Worm (Caenorhabditis elegans): ENCODE data around the gene ZK688.11.

Gene ZK688.11

DNA sequence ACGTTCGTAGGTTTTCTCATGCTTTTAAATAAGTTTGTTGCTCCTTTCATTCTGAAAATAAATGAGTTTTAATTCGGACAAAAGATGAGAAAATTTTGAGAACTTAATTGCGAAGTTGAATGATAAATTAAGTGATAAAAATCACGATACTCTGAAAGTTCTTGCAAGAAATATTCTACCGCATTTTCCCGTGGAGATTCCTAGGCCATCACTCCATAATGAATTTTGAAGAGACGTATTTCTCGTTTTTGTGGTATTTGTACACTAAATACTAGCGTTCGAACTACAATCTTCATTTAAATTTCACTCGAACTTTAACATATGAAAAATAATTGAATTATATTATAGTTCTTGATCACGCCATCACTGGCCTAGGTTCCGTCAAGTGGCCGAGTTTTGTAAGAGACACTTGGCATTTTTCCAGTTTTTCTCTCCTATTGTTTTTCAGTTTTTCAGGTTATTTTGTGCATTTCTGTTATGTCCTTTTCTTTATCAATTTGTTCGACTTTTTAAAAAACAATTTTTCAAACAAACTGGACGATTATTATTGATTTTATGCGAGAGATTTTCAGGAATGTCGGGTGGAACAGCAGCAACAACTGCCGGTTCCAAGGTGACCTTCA is 26.2 kb downstream of the ZK688.11 start, which contains the start of the genes coq-5 and ufm-1:
coq-5 (minus strand) TSS at position 51 of the 623 bp plus-strand sequence.
ufm-1 (plus strand) TSS at position 573 of the 623 bp plus-strand sequence.
- TF ChIP-seq npax-4 (tag; optimal IDR thresholded peaks at IDR 0.05) (no peak), ceh-30 (tag; optimal IDR thresholded peaks at IDR 0.05) (no peak), fax-1 (tag; optimal IDR thresholded peaks at IDR 0.05) (peak; percentile 0), ceh-22 (tag; optimal IDR thresholded peaks at IDR 0.05) (no peak), ceh-45 (GFP tag; IDR thresholded peaks at IDR 0.05) (no peak), F13H6.1 (tag; optimal IDR thresholded peaks at IDR 0.05) (no peak), ttx-3 (tag; optimal IDR thresholded peaks at IDR 0.05) (no peak), ceh-31 (tag; optimal IDR thresholded peaks at IDR 0.05) (peak; percentile 77), Y22D7AL.16 (tag; optimal IDR thresholded peaks at IDR 0.05) (no peak), mec-3 (tag; optimal IDR thresholded peaks at IDR 0.05; ENCODE audit: borderline replicate concordance) (no peak), ceh-6 (GFP tag; optimal IDR thresholded peaks at IDR 0.05) (no peak), odd-2 (tag; optimal IDR thresholded peaks at IDR 0.05) (no peak), ceh-48 (tag; optimal IDR thresholded peaks at IDR 0.05) (no peak), nhr-232 (tag; optimal IDR thresholded peaks at IDR 0.05) (no peak), K09A11.1 (tag; optimal IDR thresholded peaks at IDR 0.05; ENCODE audit: insufficient read depth) (no peak), pax-1 (tag; optimal IDR thresholded peaks at IDR 0.05) (no peak), hlh-30 (tag; optimal IDR thresholded peaks at IDR 0.05; ENCODE audit: insufficient read depth) (no peak), rnt-1 (tag; optimal IDR thresholded peaks at IDR 0.05) (no peak), ahr-1 (tag; optimal IDR thresholded peaks at IDR 0.05) (no peak), sox-2 (GFP tag; IDR thresholded peaks at IDR 0.05) (no peak), ama-1 (optimal IDR thresholded peaks at IDR 0.05) (no peak), lin-11 (tag; optimal IDR thresholded peaks at IDR 0.05) (no peak), pat-9 (tag; optimal IDR thresholded peaks at IDR 0.05) (no peak), hlh-15 (tag; optimal IDR thresholded peaks at IDR 0.05) (no peak), tbx-7 (tag; optimal IDR thresholded peaks at IDR 0.05) (peak; percentile 42), dve-1 (tag; optimal IDR thresholded peaks at IDR 0.05) (no peak), dmd-4 (tag; optimal IDR thresholded peaks at IDR 0.05; ENCODE audit: borderline replicate concordance) (no peak), madf-2 (tag; optimal IDR thresholded peaks at IDR 0.05) (no peak), ets-4 (tag; optimal IDR thresholded peaks at IDR 0.05) (peak; percentile 49), syd-9 (tag; optimal IDR thresholded peaks at IDR 0.05) (no peak), eyg-1 (tag; optimal IDR thresholded peaks at IDR 0.05) (no peak), fkh-6 (tag; optimal IDR thresholded peaks at IDR 0.05) (no peak), hlh-6 (tag; optimal IDR thresholded peaks at IDR 0.05) (no peak), pag-3 (tag; optimal IDR thresholded peaks at IDR 0.05; ENCODE audit: borderline replicate concordance) (no peak), C08G9.2 (tag; optimal IDR thresholded peaks at IDR 0.05) (peak; percentile 73), unc-55 (GFP tag; optimal IDR thresholded peaks at IDR 0.05) (no peak), zip-5 (tag; optimal IDR thresholded peaks at IDR 0.05) (peak; percentile 47), K02D7.2 (tag; optimal IDR thresholded peaks at IDR 0.05) (no peak), ceh-24 (tag; optimal IDR thresholded peaks at IDR 0.05) (no peak), gmeb-2 (tag; optimal IDR thresholded peaks at IDR 0.05) (no peak), unc-3 (GFP tag; conservative IDR thresholded peaks at IDR 0.05) (no peak), unc-3 (tag; optimal IDR thresholded peaks at IDR 0.05) (no peak), pros-1 (tag; optimal IDR thresholded peaks at IDR 0.05) (no peak), elt-2 (tag; optimal IDR thresholded peaks at IDR 0.05) (peak; percentile 31), T23F11.4 (GFP tag; optimal IDR thresholded peaks at IDR 0.05) (no peak), ref-2 (tag; optimal IDR thresholded peaks at IDR 0.05) (no peak), tbx-2 (tag; optimal IDR thresholded peaks at IDR 0.05) (peak; percentile 14), ceh-19 (GFP tag; optimal IDR thresholded peaks at IDR 0.05) (no peak), ceh-34 (tag; optimal IDR thresholded peaks at IDR 0.05) (no peak), lim-6 (tag; optimal IDR thresholded peaks at IDR 0.05) (no peak), nhr-11 (tag; optimal IDR thresholded peaks at IDR 0.05) (no peak), elt-4 (tag; optimal IDR thresholded peaks at IDR 0.05) (no peak), unc-42 (tag; optimal IDR thresholded peaks at IDR 0.05) (peak; percentile 11), ceh-9 (tag; optimal IDR thresholded peaks at IDR 0.05) (no peak)
